Worm (Caenorhabditis elegans) whole organism, L3 larva: ENCODE measurements around the gene cyp-35C1.

Source experiments
- ZK546.5 ChIP-seq: sonication (generic microtip); optimal IDR thresholded peaks from 2 replicates; lab custom pipeline; 2017; ENCODE audit warnings: missing biosample characterization, missing genetic modification characterization
- aly-2 ChIP-seq: fragments of 150-350 bp; optimal IDR thresholded peaks from 2 replicates; lab custom pipeline; 2014; ENCODE audit warnings: missing biosample characterization, missing genetic modification characterization
- elt-3 ChIP-seq, 3 experiments: fragments of 150-350 bp in 1 of 3; sonication (generic microtip) in 2 of 3; optimal IDR thresholded peaks; 2 replicates in 2 of 3; 4 replicates in 1 of 3; lab custom pipeline; 2014 to 2017; ENCODE audit warnings: missing biosample characterization in 3 of 3, missing genetic modification characterization in 3 of 3
- eor-1 ChIP-seq, 2 experiments: fragments of 150-350 bp; optimal IDR thresholded peaks; 2 replicates each; lab custom pipeline; 2014 to 2018; ENCODE audit warnings: missing biosample characterization in 2 of 2, missing genetic modification characterization in 2 of 2
- nhr-237 ChIP-seq: fragments of 150-350 bp; optimal IDR thresholded peaks from 2 replicates; lab custom pipeline; 2014; ENCODE audit warnings: missing biosample characterization, missing genetic modification characterization
- nhr-67 ChIP-seq: fragments of 150-350 bp; optimal IDR thresholded peaks from 2 replicates; lab custom pipeline; 2014; ENCODE audit warnings: missing biosample characterization, missing genetic modification characterization
- unc-62 ChIP-seq: fragments of 150-350 bp; sonication (generic microtip); optimal IDR thresholded peaks from 4 replicates; lab custom pipeline; 2014; ENCODE audit warnings: missing biosample characterization, missing genetic modification reagents, missing genetic modification characterization
- ztf-11 ChIP-seq: fragments of 150-350 bp; optimal IDR thresholded peaks from 2 replicates; lab custom pipeline; 2014; ENCODE audit warnings: missing biosample characterization, missing genetic modification characterization

- TF ChIP-seq unc-62 (GFP tag; lab: Kevin White, UChicago) (no peak), ZK546.5 (tag; lab: Kevin White, UChicago) (no peak), elt-3 (tag; optimal IDR thresholded peaks at IDR 0.05; lab: Kevin White, UChicago) (no peak), nhr-67 (tag; lab: Kevin White, UChicago) (no peak), eor-1 (tag; optimal IDR thresholded peaks at IDR 0.05; lab: Kevin White, UChicago) (no peak), ztf-11 (no peak), nhr-237 (no peak), aly-2 (tag; lab: Kevin White, UChicago) (no peak)
These were observed 44.0 kb downstream of the cyp-35C1 start, which contains the start of gene ttr-21 for ce11 chrV:13854306-13854705.
